Fruit fly (Drosophila melanogaster) whole organism, embryonic: ENCODE data around the gene CG42489.

Experiments
- Antp ChIP-seq: fragments of 200-800 bp; sonication (Bioruptor generic); optimal IDR thresholded peaks from 3 replicates; lab custom pipeline; 2016; ENCODE audit warnings: missing biosample characterization, missing genetic modification characterization
- Awh ChIP-seq: fragments of 200-800 bp; sonication (Bioruptor generic); IDR thresholded peaks from 2 replicates; pipeline ENCODE4, ENCODE4 v1.3.6; 2022; ENCODE audit warnings: missing biosample characterization, missing genetic modification characterization
- Blimp-1 ChIP-seq: fragments of 200-800 bp; sonication (Bioruptor generic); optimal IDR thresholded peaks from 3 replicates; lab custom pipeline; 2018; ENCODE audit warnings: missing biosample characterization, missing genetic modification characterization, mild to moderate bottlenecking, moderate library complexity, missing genetic modification reagents
- C15 ChIP-seq: fragments of 200-800 bp; sonication (Bioruptor generic); IDR thresholded peaks from 3 replicates; pipeline ENCODE4 v1.3.6; 2022; ENCODE audit warnings: missing biosample characterization, missing genetic modification characterization
- CG11093 ChIP-seq: fragments of 200-800 bp; sonication (Bioruptor generic); IDR thresholded peaks from 3 replicates; pipeline ENCODE4 v1.3.6; 2022; ENCODE audit warnings: missing biosample characterization, missing genetic modification characterization
- CG11398 ChIP-seq: fragments of 200-800 bp; sonication (Bioruptor generic); optimal IDR thresholded peaks from 2 replicates; lab custom pipeline; 2016; ENCODE audit warnings: missing biosample characterization, missing genetic modification characterization
- CG11560 ChIP-seq: fragments of 200-800 bp; sonication (Bioruptor generic); IDR thresholded peaks from 3 replicates; pipeline ENCODE4 v1.3.6; 2022; ENCODE audit warnings: missing biosample characterization, missing genetic modification characterization
- CG12391 ChIP-seq: fragments of 200-800 bp; sonication (Bioruptor generic); optimal IDR thresholded peaks from 3 replicates; lab custom pipeline; 2018; ENCODE audit warnings: missing biosample characterization, mild to moderate bottlenecking, missing genetic modification characterization, moderate library complexity
- CG1602 ChIP-seq: fragments of 200-800 bp; sonication (Bioruptor generic); optimal IDR thresholded peaks from 3 replicates; lab custom pipeline; 2016; ENCODE audit warnings: missing biosample characterization, missing genetic modification characterization
- CG17568 ChIP-seq: fragments of 200-800 bp; sonication (Bioruptor generic); optimal IDR thresholded peaks from 2 replicates; lab custom pipeline; 2018; ENCODE audit warnings: missing biosample characterization, mild to moderate bottlenecking, missing genetic modification characterization, moderate library complexity
- CG2712 ChIP-seq: fragments of 200-800 bp; optimal IDR thresholded peaks from 3 replicates; lab custom pipeline; 2019; ENCODE audit warnings: missing biosample characterization, mild to moderate bottlenecking, missing genetic modification characterization, moderate library complexity
- CG32767 ChIP-seq: fragments of 200-800 bp; sonication (Bioruptor generic); IDR thresholded peaks from 2 replicates; pipeline ENCODE4 v1.3.6; 2022; ENCODE audit warnings: missing biosample characterization, missing genetic modification characterization
- CG32772 ChIP-seq: fragments of 200-800 bp; sonication (Bioruptor generic); IDR thresholded peaks from 2 replicates; pipeline ENCODE4 v1.3.6; 2022; ENCODE audit warnings: missing biosample characterization, missing genetic modification characterization
- CG4404 ChIP-seq: fragments of 200-800 bp; sonication (Bioruptor generic); IDR thresholded peaks from 2 replicates; pipeline ENCODE4 v1.3.6; 2022; ENCODE audit warnings: missing biosample characterization, missing genetic modification characterization
- CG6683 ChIP-seq: fragments of 200-800 bp; sonication (Bioruptor generic); optimal IDR thresholded peaks from 2 replicates; lab custom pipeline; 2017; ENCODE audit warnings: missing biosample characterization, mild to moderate bottlenecking, missing genetic modification characterization, missing genetic modification reagents
- CG6813 ChIP-seq: fragments of 200-800 bp; sonication (Bioruptor generic); optimal IDR thresholded peaks from 2 replicates; lab custom pipeline; 2017; ENCODE audit warnings: missing biosample characterization, missing genetic modification characterization, mild to moderate bottlenecking, moderate library complexity, missing genetic modification reagents
- CG7839 ChIP-seq: fragments of 200-800 bp; sonication (Bioruptor generic); optimal IDR thresholded peaks from 3 replicates; lab custom pipeline; 2018; ENCODE audit warnings: missing biosample characterization, mild to moderate bottlenecking, missing genetic modification characterization, moderate library complexity
- CG7987 ChIP-seq: fragments of 200-800 bp; sonication (Bioruptor generic); optimal IDR thresholded peaks from 2 replicates; lab custom pipeline; 2018; ENCODE audit warnings: missing biosample characterization, mild to moderate bottlenecking, missing genetic modification characterization, moderate library complexity
- CG9817 ChIP-seq: fragments of 200-800 bp; sonication (Bioruptor generic); optimal IDR thresholded peaks from 2 replicates; lab custom pipeline; 2018; ENCODE audit warnings: missing biosample characterization, mild to moderate bottlenecking, missing genetic modification characterization, moderate library complexity
- Camta ChIP-seq: fragments of 200-800 bp; sonication (Bioruptor generic); optimal IDR thresholded peaks from 2 replicates; lab custom pipeline; 2016; ENCODE audit warnings: missing biosample characterization, missing genetic modification characterization
- CoRest ChIP-seq: fragments of 200-800 bp; sonication (Bioruptor generic); optimal IDR thresholded peaks from 3 replicates; lab custom pipeline; 2018; ENCODE audit warnings: missing biosample characterization, mild to moderate bottlenecking, missing genetic modification characterization, moderate library complexity
- CrebB ChIP-seq: fragments of 200-800 bp; sonication (Bioruptor generic); optimal IDR thresholded peaks from 3 replicates; lab custom pipeline; 2018; ENCODE audit warnings: missing biosample characterization, mild to moderate bottlenecking, missing genetic modification characterization
- Dip2 ChIP-seq: fragments of 200-800 bp; sonication (Bioruptor generic); IDR thresholded peaks from 2 replicates; pipeline ENCODE4 v1.3.6; 2022; ENCODE audit warnings: missing biosample characterization, missing genetic modification characterization
- E2f1 ChIP-seq: fragments of 200-800 bp; sonication (Bioruptor generic); IDR thresholded peaks from 2 replicates; pipeline ENCODE4 v1.3.6; 2022; ENCODE audit warnings: missing biosample characterization, missing genetic modification characterization
- Eip74EF ChIP-seq, 2 experiments: fragments of 200-800 bp in 1 of 2; fragments of >200 bp in 1 of 2; sonication (Bioruptor generic) in 1 of 2; optimal IDR thresholded peaks; 2 replicates each; lab custom pipeline; 2017 to 2019; ENCODE audit warnings: missing biosample characterization in 2 of 2, missing genetic modification characterization in 2 of 2, mild to moderate bottlenecking in 1 of 2, moderate library complexity in 1 of 2
- Elba2 ChIP-seq: fragments of 200-800 bp; sonication (Bioruptor generic); optimal IDR thresholded peaks from 3 replicates; lab custom pipeline; 2016; ENCODE audit warnings: missing biosample characterization, missing genetic modification characterization
- Ets65A ChIP-seq: fragments of 200-800 bp; sonication (Bioruptor generic); peaks from one replicate; lab custom pipeline; 2016; ENCODE audit warnings: missing biosample characterization, missing genetic modification characterization
- GATAe ChIP-seq: fragments of 200-800 bp; sonication (Bioruptor generic); conservative IDR thresholded peaks from 2 replicates; pipeline ENCODE4 v1.3.6; 2022; ENCODE audit warnings: missing biosample characterization, missing genetic modification characterization
- Hey ChIP-seq: fragments of 200-800 bp; sonication (Bioruptor generic); optimal IDR thresholded peaks from 3 replicates; lab custom pipeline; 2018; ENCODE audit warnings: missing biosample characterization, mild to moderate bottlenecking, missing genetic modification characterization
- Hr3 ChIP-seq: fragments of 200-800 bp; sonication (Bioruptor generic); optimal IDR thresholded peaks from 3 replicates; lab custom pipeline; 2016; ENCODE audit warnings: missing biosample characterization, missing genetic modification characterization
- Hsf ChIP-seq: fragments of 200-800 bp; sonication (Bioruptor generic); optimal IDR thresholded peaks from 3 replicates; lab custom pipeline; 2016; ENCODE audit warnings: missing biosample characterization, missing genetic modification characterization
- Nf-YC ChIP-seq: fragments of 200-800 bp; optimal IDR thresholded peaks from 3 replicates; lab custom pipeline; 2019; ENCODE audit warnings: missing biosample characterization, mild to moderate bottlenecking, missing genetic modification characterization, moderate library complexity
- Oli ChIP-seq: fragments of 200-800 bp; sonication (Bioruptor generic); optimal IDR thresholded peaks from 2 replicates; lab custom pipeline; 2018; ENCODE audit warnings: missing biosample characterization, mild to moderate bottlenecking, missing genetic modification characterization, moderate library complexity
- Optix ChIP-seq: fragments of 200-800 bp; sonication (Bioruptor generic); IDR thresholded peaks from 3 replicates; pipeline ENCODE4 v1.3.6; 2022; ENCODE audit warnings: missing biosample characterization, missing genetic modification characterization
- Poxn ChIP-seq: fragments of 200-800 bp; sonication (Bioruptor generic); IDR thresholded peaks from 2 replicates; pipeline ENCODE4 v1.3.6; 2022; ENCODE audit warnings: missing biosample characterization, missing genetic modification characterization
- Ptx1 ChIP-seq: fragments of 200-800 bp; sonication (Bioruptor generic); IDR thresholded peaks from 2 replicates; pipeline ENCODE4 v1.3.6; 2022; ENCODE audit warnings: missing biosample characterization, missing genetic modification characterization
- Six4 ChIP-seq: fragments of 200-800 bp; sonication (Bioruptor generic); optimal IDR thresholded peaks from 2 replicates; lab custom pipeline; 2016; ENCODE audit warnings: missing biosample characterization, missing genetic modification characterization
- ac ChIP-seq: fragments of 200-800 bp; sonication (Bioruptor generic); optimal IDR thresholded peaks from 3 replicates; lab custom pipeline; 2017; ENCODE audit warnings: missing biosample characterization, mild to moderate bottlenecking, missing genetic modification characterization
- ap ChIP-seq: fragments of 200-800 bp; sonication (Bioruptor generic); IDR thresholded peaks from 2 replicates; pipeline ENCODE4 v1.3.6; 2022; ENCODE audit warnings: missing biosample characterization, missing genetic modification characterization
- chn ChIP-seq: fragments of 200-800 bp; sonication (Bioruptor generic); optimal IDR thresholded peaks from 2 replicates; lab custom pipeline; 2016; ENCODE audit warnings: missing biosample characterization, missing genetic modification characterization
- en ChIP-seq: fragments of 200-800 bp; sonication (Bioruptor generic); optimal IDR thresholded peaks from 2 replicates; lab custom pipeline; 2016; ENCODE audit warnings: missing biosample characterization, missing genetic modification characterization
- eyg ChIP-seq: fragments of 200-800 bp; sonication (Bioruptor generic); optimal IDR thresholded peaks from 3 replicates; lab custom pipeline; 2016; ENCODE audit warnings: missing biosample characterization, missing genetic modification characterization
- gfzf ChIP-seq: fragments of 200-800 bp; sonication (Bioruptor generic); optimal IDR thresholded peaks from 2 replicates; lab custom pipeline; 2016; ENCODE audit warnings: missing biosample characterization, mild to moderate bottlenecking, missing genetic modification characterization, moderate library complexity
- grn ChIP-seq: fragments of 200-800 bp; sonication (Bioruptor generic); optimal IDR thresholded peaks from 3 replicates; lab custom pipeline; 2017; ENCODE audit warnings: missing biosample characterization, missing genetic modification characterization
- lbe ChIP-seq: fragments of 200-800 bp; sonication (Bioruptor generic); optimal IDR thresholded peaks from 2 replicates; lab custom pipeline; 2016; ENCODE audit warnings: missing biosample characterization, mild to moderate bottlenecking, missing genetic modification characterization
- lmd ChIP-seq: fragments of 200-800 bp; sonication (Bioruptor generic); IDR thresholded peaks from 2 replicates; pipeline ENCODE4 v1.3.6; 2022; ENCODE audit warnings: missing biosample characterization, missing genetic modification characterization
- mirr ChIP-seq: fragments of 200-800 bp; sonication (Bioruptor generic); optimal IDR thresholded peaks from 3 replicates; lab custom pipeline; 2018; ENCODE audit warnings: missing biosample characterization, mild to moderate bottlenecking, missing genetic modification characterization
- slou ChIP-seq: fragments of 200-800 bp; sonication (Bioruptor generic); optimal IDR thresholded peaks from 3 replicates; lab custom pipeline; 2016; ENCODE audit warnings: missing biosample characterization, missing genetic modification characterization
- sr ChIP-seq: fragments of 200-800 bp; sonication (Bioruptor generic); IDR thresholded peaks from 3 replicates; pipeline ENCODE4 v1.3.6; 2022; ENCODE audit warnings: missing biosample characterization, missing genetic modification characterization
- ssp ChIP-seq: fragments of 200-800 bp; sonication (Bioruptor generic); IDR thresholded peaks from 2 replicates; pipeline ENCODE4 v1.3.6; 2022; ENCODE audit warnings: missing biosample characterization, missing genetic modification characterization

The CG42489 gene

DNA sequence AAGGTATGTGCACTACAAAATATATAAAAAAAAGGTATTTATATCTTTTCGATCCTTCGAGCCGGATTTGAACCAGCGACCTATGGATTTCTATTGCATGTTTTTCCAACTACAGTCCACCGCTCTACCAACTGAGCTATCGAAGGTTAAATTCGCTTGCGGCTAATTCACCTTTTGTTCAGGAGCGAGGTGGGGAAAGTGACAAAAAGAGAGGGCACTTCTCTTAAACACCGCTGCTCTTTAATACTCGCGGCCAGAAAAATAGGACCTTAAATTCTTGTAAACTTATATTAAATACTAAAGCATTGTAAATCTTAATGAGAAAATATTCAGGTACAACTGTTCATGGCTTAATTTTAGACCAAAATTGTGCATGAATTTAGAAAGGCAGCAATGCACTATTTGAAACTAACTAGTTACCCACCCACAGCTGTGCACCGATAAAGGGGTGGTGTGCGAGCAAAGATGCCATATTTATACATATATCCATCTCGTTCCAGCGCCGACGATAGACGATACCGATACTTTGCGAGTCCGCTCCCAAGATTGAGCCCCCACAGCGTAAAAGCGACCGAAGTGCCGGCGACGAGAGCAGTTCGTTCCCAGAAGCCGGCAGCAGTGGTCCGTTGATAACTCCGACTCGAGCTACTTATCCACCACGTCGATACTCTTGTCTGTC lies 14.6 kb upstream of the CG42489 start (continued):
- TF ChIP-seq CG1602 (GFP tag; lab: Kevin White, UChicago) (peak; percentile 96), ac (peak; percentile 95), Optix (peak; percentile 95), eyg (GFP tag; lab: Kevin White, UChicago) (peak; percentile 95), CG6813 (peak; percentile 99), CG11093 (GFP tag; lab: Robert Waterston, UW) (peak; percentile 90), Blimp-1 (GFP tag; lab: Kevin White, UChicago) (peak; percentile 97), CG32772 (GFP tag; lab: Robert Waterston, UW) (peak; percentile 93), CG2712 (tag; lab: Kevin White, UChicago) (peak; percentile 99), GATAe (GFP tag; lab: Robert Waterston, UW) (peak; percentile 84), ap (peak; percentile 95), Poxn (GFP tag; lab: Robert Waterston, UW) (peak; percentile 68), mirr (GFP tag; lab: Kevin White, UChicago) (peak; percentile 94), Hey (tag; lab: Kevin White, UChicago) (peak; percentile 90), ssp (GFP tag; lab: Robert Waterston, UW) (peak; percentile 85), CG17568 (GFP tag; lab: Kevin White, UChicago) (peak; percentile 98), CG11398 (GFP tag; lab: Kevin White, UChicago) (peak; percentile 96), CG9817 (peak; percentile 94), slou (peak; percentile 93), Elba2 (GFP tag; lab: Kevin White, UChicago) (peak; percentile 65), CG7987 (GFP tag; lab: Kevin White, UChicago) (peak; percentile 96), CG11560 (peak; percentile 84), gfzf (peak; percentile 32), Camta (GFP tag; lab: Kevin White, UChicago) (peak; percentile 96), Antp (GFP tag; lab: Kevin White, UChicago) (peak; percentile 96), grn (GFP tag; lab: Kevin White, UChicago) (peak; percentile 86), CoRest (tag; lab: Kevin White, UChicago) (peak; percentile 97), Nf-YC (peak; percentile 90), lmd (GFP tag; lab: Robert Waterston, UW) (peak; percentile 94), Ptx1 (peak; percentile 96), CG7839 (tag; lab: Kevin White, UChicago) (peak; percentile 98), Awh (peak; percentile 98), CrebB (tag; lab: Kevin White, UChicago) (peak; percentile 98), CG4404 (GFP tag; lab: Robert Waterston, UW) (peak; percentile 88), sr (peak; percentile 89), Ets65A (GFP tag; lab: Kevin White, UChicago) (peak; percentile 99), chn (GFP tag; lab: Kevin White, UChicago) (peak; percentile 98), Eip74EF (GFP tag; optimal IDR thresholded peaks at IDR 0.05; lab: Kevin White, UChicago) (peak in 1 of 2 experiments; percentile 98), CG6683 (GFP tag; lab: Kevin White, UChicago) (peak; percentile 97), CG32767 (GFP tag; lab: Robert Waterston, UW) (peak; percentile 97), Six4 (GFP tag; lab: Kevin White, UChicago) (peak; percentile 96), Hr3 (GFP tag; lab: Kevin White, UChicago) (peak; percentile 96), C15 (GFP tag; lab: Robert Waterston, UW) (peak; percentile 94), en (peak; percentile 96), Hsf (GFP tag; lab: Kevin White, UChicago) (peak; percentile 98), lbe (GFP tag; lab: Kevin White, UChicago) (peak; percentile 97), E2f1 (peak; percentile 96), Oli (tag; lab: Kevin White, UChicago) (peak; percentile 98), Dip2 (GFP tag; lab: Robert Waterston, UW) (peak; percentile 51; the same call in 1 of the 2 replicates), CG12391 (peak; percentile 99)
